Worm (Caenorhabditis elegans) whole organism, L4 larva: ENCODE data around the gene ZK813.4.

ENCODE experiments used
- T20F7.1 ChIP-seq: fragments of 200-800 bp; sonication (Bioruptor generic); optimal IDR thresholded peaks from 2 replicates; lab custom pipeline; 2018; ENCODE audit warnings: mild to moderate bottlenecking, missing genetic modification characterization, missing compliant biosample characterization
- Y105C5A.15 ChIP-seq: fragments of 200-800 bp; sonication (Bioruptor generic); IDR thresholded peaks from 2 replicates; pipeline ENCODE4 v1.3.6; 2022; ENCODE audit warnings: missing genetic modification characterization, missing compliant biosample characterization
- Y5F2A.4 ChIP-seq: fragments of 200-800 bp; sonication (Bioruptor generic); optimal IDR thresholded peaks from 2 replicates; lab custom pipeline; 2018; ENCODE audit warnings: mild to moderate bottlenecking, missing genetic modification characterization, missing compliant biosample characterization
- Y75B8A.6 ChIP-seq: fragments of 200-800 bp; sonication (Bioruptor generic); IDR thresholded peaks from 2 replicates; pipeline ENCODE4 v1.3.6; 2022; ENCODE audit warnings: missing genetic modification reagents, missing genetic modification characterization, missing compliant biosample characterization
- arid-1 ChIP-seq: fragments of 200-800 bp; sonication (Bioruptor generic); conservative IDR thresholded peaks from 2 replicates; pipeline ENCODE4 v1.3.6; 2022; ENCODE audit warnings: missing genetic modification reagents, missing genetic modification characterization, missing compliant biosample characterization
- ceh-28 ChIP-seq: fragments of 150-350 bp; optimal IDR thresholded peaks from 2 replicates; lab custom pipeline; 2014; ENCODE audit warnings: missing biosample characterization, missing genetic modification reagents, missing genetic modification characterization
- ceh-62 ChIP-seq: sonication (generic microtip); optimal IDR thresholded peaks from 2 replicates; lab custom pipeline; 2017; ENCODE audit warnings: missing biosample characterization, missing genetic modification characterization
- ceh-82 ChIP-seq: sonication (generic microtip); optimal IDR thresholded peaks from 2 replicates; lab custom pipeline; 2017; ENCODE audit warnings: missing biosample characterization, missing genetic modification characterization
- ces-1 ChIP-seq: fragments of 150-350 bp; sonication (generic microtip); optimal IDR thresholded peaks from 4 replicates; lab custom pipeline; 2014; ENCODE audit warnings: missing biosample characterization, missing genetic modification reagents, missing genetic modification characterization
- cey-2 ChIP-seq: sonication (generic microtip); optimal IDR thresholded peaks from 3 replicates; lab custom pipeline; 2017; ENCODE audit warnings: missing genetic modification characterization, mild to moderate bottlenecking, missing compliant biosample characterization, antibody characterized with exemption, borderline replicate concordance; ENCODE audit not compliant: insufficient read depth
- daf-12 ChIP-seq: fragments of 150-350 bp; optimal IDR thresholded peaks from 2 replicates; lab custom pipeline; 2014; ENCODE audit warnings: missing biosample characterization, missing genetic modification reagents, missing genetic modification characterization
- daf-16 ChIP-seq, 3 experiments: sonication (generic microtip); optimal IDR thresholded peaks; 2 replicates each; lab custom pipeline; 2016 to 2017; ENCODE audit warnings: missing genetic modification characterization in 3 of 3, missing genetic modification reagents in 3 of 3, mild to moderate bottlenecking in 2 of 3, missing compliant biosample characterization in 2 of 3, missing biosample characterization in 1 of 3, moderate library complexity in 1 of 3
- dmd-8 ChIP-seq: fragments of 200-800 bp; sonication (Bioruptor generic); IDR thresholded peaks from 2 replicates; pipeline ENCODE4 v1.3.6; 2022; ENCODE audit warnings: missing genetic modification characterization, missing compliant biosample characterization
- dmd-9 ChIP-seq: fragments of 200-800 bp; sonication (Bioruptor generic); IDR thresholded peaks from 2 replicates; pipeline ENCODE4 v1.3.6; 2022; ENCODE audit warnings: missing genetic modification reagents, missing genetic modification characterization, missing compliant biosample characterization
- fkh-10 ChIP-seq: fragments of 150-350 bp; optimal IDR thresholded peaks from 2 replicates; lab custom pipeline; 2014; ENCODE audit warnings: missing biosample characterization, missing genetic modification reagents, missing genetic modification characterization
- gei-8 ChIP-seq: fragments of 200-800 bp; sonication (Bioruptor generic); optimal IDR thresholded peaks from 2 replicates; lab custom pipeline; 2018; ENCODE audit warnings: mild to moderate bottlenecking, missing genetic modification characterization, missing compliant biosample characterization
- hlh-30 ChIP-seq: sonication (generic microtip); optimal IDR thresholded peaks from 2 replicates; lab custom pipeline; 2017; ENCODE audit warnings: antibody characterized with exemption, mild to moderate bottlenecking, missing genetic modification characterization, missing compliant biosample characterization; ENCODE audit not compliant: insufficient read depth
- hmg-1.1 ChIP-seq: fragments of 200-800 bp; sonication (Bioruptor generic); IDR thresholded peaks from 2 replicates; pipeline ENCODE4 v1.3.6; 2022; ENCODE audit warnings: missing genetic modification reagents, missing genetic modification characterization, missing compliant biosample characterization
- lim-7 ChIP-seq: fragments of 200-800 bp; sonication (Bioruptor generic); IDR thresholded peaks from 2 replicates; pipeline ENCODE4 v1.3.6; 2022; ENCODE audit warnings: missing genetic modification characterization, missing compliant biosample characterization
- lin-15B ChIP-seq: fragments of 150-350 bp; sonication (generic microtip); optimal IDR thresholded peaks from 3 replicates; lab custom pipeline; 2014; ENCODE audit warnings: missing biosample characterization, missing genetic modification characterization
- madf-5 ChIP-seq, 2 experiments: fragments of 200-800 bp; sonication (Bioruptor generic); IDR thresholded peaks; 2 replicates each; pipeline ENCODE4 v1.3.6; 2022; ENCODE audit warnings: missing compliant biosample characterization in 2 of 2, missing genetic modification characterization in 2 of 2
- madf-9 ChIP-seq: fragments of 200-800 bp; sonication (Bioruptor generic); conservative IDR thresholded peaks from 2 replicates; pipeline ENCODE4 v1.3.6; 2022; ENCODE audit warnings: missing genetic modification reagents, missing genetic modification characterization, missing compliant biosample characterization
- mxl-2 ChIP-seq: fragments of 200-800 bp; sonication (Bioruptor generic); conservative IDR thresholded peaks from 2 replicates; pipeline ENCODE4 v1.3.6; 2022; ENCODE audit warnings: missing genetic modification reagents, missing genetic modification characterization, missing compliant biosample characterization
- nhr-11 ChIP-seq: fragments of 150-350 bp; optimal IDR thresholded peaks from 2 replicates; lab custom pipeline; 2014; ENCODE audit warnings: missing biosample characterization, missing genetic modification characterization
- nhr-111 ChIP-seq: fragments of 200-800 bp; sonication (Bioruptor generic); optimal IDR thresholded peaks from 2 replicates; lab custom pipeline; 2018; ENCODE audit warnings: mild to moderate bottlenecking, missing genetic modification characterization, missing compliant biosample characterization
- nhr-237 ChIP-seq: sonication (generic microtip); optimal IDR thresholded peaks from 2 replicates; lab custom pipeline; 2017; ENCODE audit warnings: missing biosample characterization, missing genetic modification characterization
- nhr-48 ChIP-seq: sonication (generic microtip); optimal IDR thresholded peaks from 2 replicates; lab custom pipeline; 2016; ENCODE audit warnings: mild to moderate bottlenecking, missing genetic modification characterization, missing compliant biosample characterization
- rbr-2 ChIP-seq: sonication (generic microtip); optimal IDR thresholded peaks from 2 replicates; lab custom pipeline; 2016; ENCODE audit warnings: missing genotype, missing genetic modification characterization, missing compliant biosample characterization
- sdz-12 ChIP-seq: fragments of 200-800 bp; sonication (Bioruptor generic); optimal IDR thresholded peaks from 2 replicates; lab custom pipeline; 2018; ENCODE audit warnings: mild to moderate bottlenecking, missing genetic modification characterization, missing compliant biosample characterization
- snpc-1.2 ChIP-seq: fragments of 200-800 bp; sonication (Bioruptor generic); IDR thresholded peaks from 2 replicates; pipeline ENCODE4 v1.3.6; 2022; ENCODE audit warnings: missing genetic modification reagents, missing genetic modification characterization, missing compliant biosample characterization
- unc-62 ChIP-seq, 3 experiments: fragments of 150-350 bp in 1 of 3; sonication (generic microtip); optimal IDR thresholded peaks in 2 of 3; peaks in 1 of 3; 1 replicate in 1 of 3; 2 replicates in 2 of 3; lab custom pipeline; 2014 to 2017; ENCODE audit warnings: missing biosample characterization in 3 of 3, missing genetic modification characterization in 3 of 3, missing genetic modification reagents in 3 of 3, missing genotype in 1 of 3
- vab-7 ChIP-seq: fragments of 200-800 bp; sonication (Bioruptor generic); IDR thresholded peaks from 2 replicates; pipeline ENCODE4 v1.3.6; 2022; ENCODE audit warnings: missing genetic modification reagents, missing genetic modification characterization, missing compliant biosample characterization
- zag-1 ChIP-seq: fragments of 150-350 bp; optimal IDR thresholded peaks from 2 replicates; lab custom pipeline; 2014; ENCODE audit warnings: missing biosample characterization, missing genetic modification characterization
- ztf-11 ChIP-seq: fragments of 150-350 bp; optimal IDR thresholded peaks from 2 replicates; lab custom pipeline; 2014; ENCODE audit warnings: missing biosample characterization, missing genetic modification characterization

Gene ZK813.4

DNA sequence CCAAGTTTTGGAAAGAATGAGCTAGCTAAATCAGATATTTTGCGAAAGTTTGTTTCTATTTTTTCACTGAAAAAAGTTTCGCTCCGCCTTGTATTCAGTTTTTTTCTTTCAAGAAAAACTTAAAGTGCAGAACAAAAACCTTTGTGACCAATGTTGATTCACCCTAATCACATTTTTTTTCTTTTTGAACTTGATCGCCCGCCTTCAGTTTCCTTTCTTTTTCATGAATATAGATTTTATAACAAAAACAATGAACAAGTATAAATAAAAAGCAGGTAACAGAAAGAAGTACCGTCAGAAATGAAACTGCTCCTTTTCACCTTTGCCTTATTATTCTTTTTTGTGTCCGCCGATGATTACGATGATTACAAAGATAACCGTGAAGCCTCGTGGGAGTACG is 13.6 kb upstream of the ZK813.4 start, which contains the start of gene ZK813.2:
Gene ZK813.2, plus strand, starts transcription at position 301 of the 400 bp plus-strand sequence.
- TF ChIP-seq dmd-9 (no peak), nhr-237 (tag; lab: Kevin White, UChicago) (no peak), Y105C5A.15 (GFP tag; lab: Robert Waterston, UW) (no peak), sdz-12 (GFP tag; lab: Kevin White, UChicago) (no peak), Y75B8A.6 (GFP tag; lab: Robert Waterston, UW) (no peak), zag-1 (tag; lab: Kevin White, UChicago) (no peak), nhr-48 (tag; lab: Kevin White, UChicago) (no peak), ces-1 (GFP tag; lab: Kevin White, UChicago) (no peak), Y5F2A.4 (no peak), vab-7 (GFP tag; lab: Robert Waterston, UW) (no peak), hlh-30 (tag; lab: Kevin White, UChicago) (no peak), hmg-1.1 (GFP tag; lab: Robert Waterston, UW) (no peak), snpc-1.2 (GFP tag; lab: Robert Waterston, UW) (no peak), daf-12 (tag; lab: Kevin White, UChicago) (no peak), madf-9 (GFP tag; lab: Robert Waterston, UW) (no peak), nhr-11 (no peak)
- TF ChIP-seq, all 104 proteins: peak for 0

DNA sequence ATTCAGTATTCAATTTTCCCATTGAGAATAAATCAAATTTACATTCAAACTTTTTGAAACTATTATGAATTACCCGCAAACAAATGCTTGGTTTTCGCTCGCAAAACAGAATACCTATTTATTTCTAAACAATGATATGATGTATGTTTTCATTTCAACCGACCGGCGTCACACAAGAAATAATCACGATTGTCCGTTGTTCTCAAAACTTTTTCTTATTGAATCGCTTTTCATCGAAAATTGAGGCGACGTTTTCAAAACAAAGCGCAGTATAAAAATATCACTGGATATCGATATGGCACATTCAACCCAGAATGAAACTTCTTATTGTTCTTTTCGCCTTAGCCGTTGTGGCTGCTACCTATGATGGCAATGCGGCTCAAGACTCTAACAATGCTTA is 11.6 kb upstream of the ZK813.4 start, which contains the start of gene ZK813.3:
Gene ZK813.3, plus strand, starts transcription at position 301 of the 400 bp plus-strand sequence.
- no peak for TF ChIP-seq lim-7 (GFP tag; lab: Robert Waterston, UW)
- peak in 1 of 2 experiments; percentile 9 for TF ChIP-seq unc-62 (GFP tag; optimal IDR thresholded peaks at IDR 0.05 in 1 of 2; lab: Kevin White, UChicago)
- TF ChIP-seq unc-62 (tag; optimal IDR thresholded peaks at IDR 0.05; lab: Kevin White, UChicago) = no peak

DNA sequence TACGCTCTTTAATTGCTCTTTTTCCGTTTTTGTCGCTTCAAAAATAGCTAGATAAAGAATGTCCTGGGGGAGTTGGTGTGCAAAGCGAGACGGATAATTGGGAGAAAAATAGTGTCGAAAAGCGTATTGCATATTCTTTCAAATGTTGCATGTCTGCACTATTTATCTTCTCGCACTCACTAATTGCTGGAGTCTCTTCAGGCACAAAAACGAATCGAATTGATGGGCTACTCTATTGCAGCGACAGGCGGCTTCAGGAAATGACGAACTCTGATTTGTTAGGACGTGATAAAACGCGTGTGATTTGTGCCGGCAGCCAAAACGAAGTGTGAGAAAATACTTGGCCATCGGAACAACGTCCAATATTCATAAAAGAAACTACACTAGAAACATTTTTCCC is 10.4 kb upstream of the ZK813.4 start:
- no peak for TF ChIP-seq ztf-11 (tag; lab: Kevin White, UChicago)
- no peak for TF ChIP-seq rbr-2 (tag; lab: Kevin White, UChicago)
- TF ChIP-seq unc-62 (GFP tag; optimal IDR thresholded peaks at IDR 0.05 in 1 of 2; lab: Kevin White, UChicago) = peak in 1 of 2 experiments; percentile 39
- TF ChIP-seq unc-62 (tag; optimal IDR thresholded peaks at IDR 0.05; lab: Kevin White, UChicago) = no peak
- TF ChIP-seq, all 104 proteins: peak for 1

DNA sequence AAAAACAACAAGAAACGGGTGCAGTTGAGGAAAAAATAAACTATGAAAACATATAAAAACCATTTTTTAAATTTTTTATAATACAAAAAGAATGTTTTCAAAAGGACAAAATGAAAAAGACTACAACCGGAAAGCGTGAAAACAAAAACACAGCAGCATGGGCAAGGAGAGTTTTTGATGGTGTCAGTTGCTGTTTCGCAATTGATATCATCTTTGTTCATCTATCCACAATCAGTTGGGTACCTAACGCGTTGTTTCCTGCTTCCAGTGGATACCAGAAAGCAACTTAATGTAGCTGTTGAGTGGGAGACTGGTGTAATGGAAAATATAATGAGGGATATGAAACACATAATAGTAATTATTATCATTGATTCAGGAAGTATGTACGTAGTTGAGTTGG is 9.9 kb upstream of the ZK813.4 start:
- TF ChIP-seq ces-1 (GFP tag; lab: Kevin White, UChicago) (no peak), daf-16 (GFP tag; optimal IDR thresholded peaks at IDR 0.05; lab: Kevin White, UChicago) (peak in 1 of 2 experiments; percentile 53), daf-16 (tag; optimal IDR thresholded peaks at IDR 0.05; lab: Kevin White, UChicago) (no peak), T20F7.1 (GFP tag; lab: Kevin White, UChicago) (no peak), gei-8 (GFP tag; lab: Kevin White, UChicago) (no peak), ztf-11 (tag; lab: Kevin White, UChicago) (no peak), rbr-2 (tag; lab: Kevin White, UChicago) (no peak)

DNA sequence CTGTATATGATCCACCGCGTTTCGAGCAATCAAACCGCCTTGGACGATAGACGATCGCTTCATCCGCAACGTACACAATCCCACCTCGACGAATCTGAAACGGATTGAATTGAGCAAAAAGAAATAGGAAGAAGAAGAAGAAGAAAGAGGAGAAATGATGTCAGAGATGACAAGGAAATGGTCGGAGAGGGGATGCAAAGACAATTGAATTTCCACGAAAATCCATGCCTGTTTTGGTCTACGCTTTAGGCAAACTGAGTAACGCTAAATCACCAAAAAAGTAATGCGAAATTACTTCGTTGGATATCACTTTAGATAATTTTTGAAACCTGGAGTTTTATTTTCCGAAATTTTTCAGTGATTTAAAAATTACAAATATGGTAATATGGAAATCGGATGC is 798 bp downstream of the ZK813.4 start:
- TF ChIP-seq snpc-1.2 (GFP tag; lab: Robert Waterston, UW) = no peak
- TF ChIP-seq arid-1 (GFP tag; lab: Robert Waterston, UW) = no peak
- no peak for TF ChIP-seq unc-62 (GFP tag; optimal IDR thresholded peaks at IDR 0.05 in 1 of 2; lab: Kevin White, UChicago)
- TF ChIP-seq unc-62 (tag; optimal IDR thresholded peaks at IDR 0.05; lab: Kevin White, UChicago) = no peak
- no peak for TF ChIP-seq ceh-28 (tag; lab: Kevin White, UChicago)
- peak; percentile 73 for TF ChIP-seq ces-1 (GFP tag; lab: Kevin White, UChicago)
- TF ChIP-seq cey-2 (tag; lab: Kevin White, UChicago) = no peak
- TF ChIP-seq fkh-10 (GFP tag; lab: Kevin White, UChicago) = peak; percentile 48

DNA sequence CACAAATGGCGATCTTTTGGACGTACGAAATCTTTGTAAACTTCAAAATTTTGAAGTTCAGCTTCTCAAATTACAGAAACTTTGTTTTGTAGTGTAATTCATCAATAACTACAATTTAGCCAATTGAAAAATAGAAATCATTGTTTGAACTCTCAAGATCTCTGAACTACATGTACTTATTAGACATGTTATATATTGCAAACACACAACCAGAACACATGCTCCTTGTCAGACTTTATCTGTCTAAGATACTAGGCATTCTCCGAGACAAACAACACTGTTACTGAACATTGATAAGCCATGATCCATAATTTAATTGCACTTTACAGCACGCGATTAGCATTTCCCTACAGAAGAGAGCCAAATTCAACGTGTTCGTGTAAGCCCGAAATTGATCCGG is 5.4 kb downstream of the ZK813.4 start, which contains the start of gene ZK813.6:
Gene ZK813.6, plus strand, starts transcription at position 301 of the 400 bp plus-strand sequence.
- TF ChIP-seq dmd-8 (no peak), nhr-237 (tag; lab: Kevin White, UChicago) (no peak), lin-15B (tag; lab: Kevin White, UChicago) (no peak), madf-5 (GFP tag; IDR thresholded peaks at IDR 0.05; lab: Robert Waterston, UW) (no peak), nhr-111 (GFP tag; lab: Kevin White, UChicago) (no peak), ceh-62 (tag; lab: Kevin White, UChicago) (no peak), ceh-82 (tag; lab: Kevin White, UChicago) (no peak), rbr-2 (tag; lab: Kevin White, UChicago) (no peak), mxl-2 (GFP tag; lab: Robert Waterston, UW) (no peak), daf-12 (tag; lab: Kevin White, UChicago) (no peak)
